Fruit fly (Drosophila melanogaster): ENCODE measurements around the gene CG5282.

Gene CG5282

dm6 chr3L:20444815-20445519, 19.1 kb upstream of the CG5282 start (continued):
- peak; percentile 85 for TF ChIP-seq CoRest (tag; optimal IDR thresholded peaks at IDR 0.05)
- no peak for TF ChIP-seq fu2 (GFP tag; optimal IDR thresholded peaks at IDR 0.05)
- peak; percentile 78 for TF ChIP-seq CG1602 (GFP tag; optimal IDR thresholded peaks at IDR 0.05)
- TF ChIP-seq CG6683 (GFP tag; optimal IDR thresholded peaks at IDR 0.05) = peak; percentile 68
- peak; percentile 5 for TF ChIP-seq Antp (GFP tag; optimal IDR thresholded peaks at IDR 0.05)
- TF ChIP-seq prd (optimal IDR thresholded peaks at IDR 0.05) = no peak
- peak; percentile 94 for TF ChIP-seq prd (GFP tag; IDR thresholded peaks at IDR 0.05)
- TF ChIP-seq CG5953 (GFP tag; IDR thresholded peaks at IDR 0.05) = peak; percentile 85
- peak; percentile 78 for TF ChIP-seq CG3847 (GFP tag; IDR thresholded peaks at IDR 0.05)
- TF ChIP-seq Adf1 (GFP tag; IDR thresholded peaks at IDR 0.05) = peak; percentile 54
- TF ChIP-seq CG10543 (GFP tag; optimal IDR thresholded peaks at IDR 0.05) = peak; percentile 9
- TF ChIP-seq CG8944 (GFP tag; optimal IDR thresholded peaks at IDR 0.05) = no peak
- TF ChIP-seq crol (GFP tag; IDR thresholded peaks at IDR 0.05) = 0 out of 2 replicates have a peak, but pooled peaks have one; percentile 27
- peak; percentile 89 for TF ChIP-seq esg (GFP tag; conservative IDR thresholded peaks at IDR 0.05)
- TF ChIP-seq CG6175 (GFP tag; IDR thresholded peaks at IDR 0.05) = peak; percentile 77
- peak; percentile 95 for TF ChIP-seq CG2199 (GFP tag; IDR thresholded peaks at IDR 0.05)
- TF ChIP-seq sug (tag; optimal IDR thresholded peaks at IDR 0.05) = peak; percentile 53
- peak; percentile 93 for TF ChIP-seq CG32532 (GFP tag; IDR thresholded peaks at IDR 0.05)
- peak; percentile 90 for TF ChIP-seq CG10366 (GFP tag; IDR thresholded peaks at IDR 0.05)
- peak; percentile 87 for TF ChIP-seq HHEX (GFP tag; optimal IDR thresholded peaks at IDR 0.05)
- no peak for TF ChIP-seq gro (GFP tag; optimal IDR thresholded peaks at IDR 0.05)
- peak; percentile 94 for TF ChIP-seq sens (GFP tag)
- TF ChIP-seq Sry-β (GFP tag; optimal IDR thresholded peaks at IDR 0.05) = no peak
- TF ChIP-seq CG2889 (GFP tag; IDR thresholded peaks at IDR 0.05) = peak; percentile 86
- TF ChIP-seq pan (optimal IDR thresholded peaks at IDR 0.05) = no peak
- peak in 1 of 2 experiments; percentile 94 for TF ChIP-seq pan (GFP tag; optimal IDR thresholded peaks at IDR 0.05 in 1 of 2, IDR thresholded peaks at IDR 0.05 in 1 of 2)
- TF ChIP-seq Six4 (GFP tag; optimal IDR thresholded peaks at IDR 0.05) = peak; percentile 80
- TF ChIP-seq Hmx (GFP tag; optimal IDR thresholded peaks at IDR 0.05) = no peak
- peak; percentile 22 for TF ChIP-seq CG4617 (GFP tag; optimal IDR thresholded peaks at IDR 0.05; ENCODE audit: borderline replicate concordance)
- no peak for TF ChIP-seq pb (GFP tag; optimal IDR thresholded peaks at IDR 0.05)
- no peak for TF ChIP-seq CG10431 (GFP tag; optimal IDR thresholded peaks at IDR 0.05)
- peak; percentile 74 for TF ChIP-seq lilli (GFP tag; optimal IDR thresholded peaks at IDR 0.05)
- TF ChIP-seq tgo (GFP tag; IDR thresholded peaks at IDR 0.05) = peak; percentile 91
- TF ChIP-seq NC2β (GFP tag; optimal IDR thresholded peaks at IDR 0.05) = peak; percentile 26
- peak; percentile 64 for TF ChIP-seq CG7987 (GFP tag; optimal IDR thresholded peaks at IDR 0.05)
- TF ChIP-seq mirr (GFP tag; optimal IDR thresholded peaks at IDR 0.05) = no peak
- TF ChIP-seq CG8359 (GFP tag; optimal IDR thresholded peaks at IDR 0.05; ENCODE audit: borderline replicate concordance) = peak; percentile 58
- TF ChIP-seq Dref (GFP tag; IDR thresholded peaks at IDR 0.05) = 0 out of 2 replicates have a peak, but pooled peaks have one; percentile 36
- no peak for TF ChIP-seq luna (GFP tag; optimal IDR thresholded peaks at IDR 0.05)
- TF ChIP-seq Dek (tag; optimal IDR thresholded peaks at IDR 0.05) = peak; percentile 66
- TF ChIP-seq CG1233 (GFP tag; optimal IDR thresholded peaks at IDR 0.05) = peak; percentile 86
- no peak for TF ChIP-seq kni (GFP tag; optimal IDR thresholded peaks at IDR 0.05)
- peak; percentile 76 for TF ChIP-seq CG9215 (GFP tag; IDR thresholded peaks at IDR 0.05)
- TF ChIP-seq CG12155 (GFP tag; optimal IDR thresholded peaks at IDR 0.05) = peak; percentile 56
- peak; percentile 74; the same call in 1 of the 3 replicates for TF ChIP-seq CG3726 (GFP tag; IDR thresholded peaks at IDR 0.05)
- TF ChIP-seq Hand (GFP tag; optimal IDR thresholded peaks at IDR 0.05) = peak; percentile 44
- TF ChIP-seq Neu2 (GFP tag; optimal IDR thresholded peaks at IDR 0.05; ENCODE audit: borderline replicate concordance) = no peak
- no peak for TF ChIP-seq Kr (GFP tag; optimal IDR thresholded peaks at IDR 0.05)
- TF ChIP-seq ttk (GFP tag; IDR thresholded peaks at IDR 0.05) = peak; percentile 87
- TF ChIP-seq zf30C (GFP tag; optimal IDR thresholded peaks at IDR 0.05) = no peak
- peak; percentile 77; the same call in 1 of the 2 replicates for TF ChIP-seq CG8765 (GFP tag; IDR thresholded peaks at IDR 0.05)

All from whole organism, embryonic.